Fruit fly (Drosophila melanogaster): Measurements from ENCODE around the gene CheA84a.

Gene CheA84a

dm6 chr3R:8181412-8182108, 23.1 kb downstream of the CheA84a start, which contains the start of gene grn (continued):
- peak; percentile 68; the same call in 2 of the 3 replicates for TF ChIP-seq knrl (GFP tag; IDR thresholded peaks at IDR 0.05; ENCODE audit: partially characterized antibody)
- no peak for TF ChIP-seq CG30403 (GFP tag; optimal IDR thresholded peaks at IDR 0.05)
- TF ChIP-seq dmrt99B (tag; optimal IDR thresholded peaks at IDR 0.05), result no peak
- TF ChIP-seq lola (GFP tag; optimal IDR thresholded peaks at IDR 0.05), result peak in 1 of 3 experiments; percentile 15
- peak; percentile 98 for TF ChIP-seq grn (GFP tag; optimal IDR thresholded peaks at IDR 0.05)
- TF ChIP-seq p53 (GFP tag; optimal IDR thresholded peaks at IDR 0.05), result peak; percentile 67
- peak; percentile 89 for TF ChIP-seq Jarid2 (GFP tag; optimal IDR thresholded peaks at IDR 0.05)
- no peak for TF ChIP-seq chm (GFP tag; IDR thresholded peaks at IDR 0.05)
- TF ChIP-seq sna (GFP tag; IDR thresholded peaks at IDR 0.05; ENCODE audit: partially characterized antibody), result no peak
- no peak for TF ChIP-seq CG8765 (GFP tag; IDR thresholded peaks at IDR 0.05)
- no peak for TF ChIP-seq caup (GFP tag; optimal IDR thresholded peaks at IDR 0.05; ENCODE audit: severe bottlenecking)
- TF ChIP-seq CG12942 (GFP tag; optimal IDR thresholded peaks at IDR 0.05), result no peak
- no peak for TF ChIP-seq schlank (tag; optimal IDR thresholded peaks at IDR 0.05)
- no peak for TF ChIP-seq dimm (GFP tag; IDR thresholded peaks at IDR 0.05)
- TF ChIP-seq CG6175 (GFP tag; IDR thresholded peaks at IDR 0.05), result no peak
- no peak for TF ChIP-seq lbe (GFP tag; optimal IDR thresholded peaks at IDR 0.05)
- TF ChIP-seq nom (GFP tag; optimal IDR thresholded peaks at IDR 0.05), result peak; percentile 31
- TF ChIP-seq Myb (GFP tag; optimal IDR thresholded peaks at IDR 0.05), result no peak
- no peak for TF ChIP-seq CG11696 (GFP tag; IDR thresholded peaks at IDR 0.05)
- TF ChIP-seq slp2 (GFP tag; optimal IDR thresholded peaks at IDR 0.05), result no peak
- no peak for TF ChIP-seq hkb (optimal IDR thresholded peaks at IDR 0.05)
- peak; percentile 58; the same call in 1 of the 2 replicates for TF ChIP-seq hkb (GFP tag; IDR thresholded peaks at IDR 0.05)
- peak; percentile 45; the same call in 1 of the 3 replicates for TF ChIP-seq Dbx (GFP tag; IDR thresholded peaks at IDR 0.05)
- TF ChIP-seq CG2120 (GFP tag; optimal IDR thresholded peaks at IDR 0.05), result no peak
- TF ChIP-seq CG33557 (GFP tag; optimal IDR thresholded peaks at IDR 0.05), result peak; percentile 8
- TF ChIP-seq corto (GFP tag; optimal IDR thresholded peaks at IDR 0.05), result no peak
- peak; percentile 26 for TF ChIP-seq CG2202 (tag; optimal IDR thresholded peaks at IDR 0.05)
- peak; percentile 49 for TF ChIP-seq NfI (GFP tag; optimal IDR thresholded peaks at IDR 0.05)
- peak; percentile 66 to 87 for TF ChIP-seq tll (GFP tag; optimal IDR thresholded peaks at IDR 0.05)
- TF ChIP-seq CG17912 (GFP tag; optimal IDR thresholded peaks at IDR 0.05), result peak; percentile 56
- TF ChIP-seq CG4730 (GFP tag; IDR thresholded peaks at IDR 0.05), result no peak
- no peak for TF ChIP-seq CG17186 (GFP tag; optimal IDR thresholded peaks at IDR 0.05)
- TF ChIP-seq cg (GFP tag; optimal IDR thresholded peaks at IDR 0.05), result peak; percentile 100
- no peak for TF ChIP-seq bsh (GFP tag; optimal IDR thresholded peaks at IDR 0.05)
- TF ChIP-seq ATbp (GFP tag; optimal IDR thresholded peaks at IDR 0.05), result no peak
- TF ChIP-seq zfh2 (GFP tag; optimal IDR thresholded peaks at IDR 0.05), result no peak
- TF ChIP-seq ken (GFP tag; IDR thresholded peaks at IDR 0.05), result 0 out of 3 replicates have a peak, but pooled peaks have one; percentile 17
- TF ChIP-seq chinmo (GFP tag; IDR thresholded peaks at IDR 0.05; ENCODE audit: partially characterized antibody), result peak; percentile 93; the same call in 3 of the 4 replicates
- no peak for TF ChIP-seq lilli (GFP tag; optimal IDR thresholded peaks at IDR 0.05)
- no peak for TF ChIP-seq H2.0 (GFP tag; IDR thresholded peaks at IDR 0.05)
- TF ChIP-seq ranshi (GFP tag; IDR thresholded peaks at IDR 0.05), result no peak
- TF ChIP-seq aop (GFP tag; IDR thresholded peaks at IDR 0.05), result peak; percentile 3; the same call in 1 of the 2 replicates
- no peak for TF ChIP-seq CG15073 (GFP tag; optimal IDR thresholded peaks at IDR 0.05)
- TF ChIP-seq slbo (GFP tag; IDR thresholded peaks at IDR 0.05), result peak; percentile 48; the same call in 1 of the 2 replicates
- TF ChIP-seq CG6765 (GFP tag; optimal IDR thresholded peaks at IDR 0.05), result no peak
- TF ChIP-seq unpg (GFP tag; optimal IDR thresholded peaks at IDR 0.05), result peak; percentile 12
- TF ChIP-seq Mad (GFP tag; optimal IDR thresholded peaks at IDR 0.05), result no peak
- TF ChIP-seq sens (GFP tag), result peak; percentile 83
